Worm (Caenorhabditis elegans) whole organism, L4 larva: ENCODE results near the gene hot-8.

Experiments used
- fos-1 ChIP-seq: fragments of 150-350 bp; optimal IDR thresholded peaks from 2 replicates; lab custom pipeline; 2014; ENCODE audit warnings: missing biosample characterization, missing genetic modification characterization
- gei-8 ChIP-seq: fragments of 200-800 bp; sonication (Bioruptor generic); optimal IDR thresholded peaks from 2 replicates; lab custom pipeline; 2018; ENCODE audit warnings: mild to moderate bottlenecking, missing genetic modification characterization, missing compliant biosample characterization
- pha-4 ChIP-seq, 2 experiments: fragments of 150-350 bp in 1 of 2; fragments of 200-800 bp in 1 of 2; sonication (Bioruptor generic) in 1 of 2; IDR thresholded peaks in 1 of 2; optimal IDR thresholded peaks in 1 of 2; 2 replicates each; pipeline versions ENCODE4 v1.3.6 to Lab custom; 2014 to 2022; ENCODE audit warnings: missing genetic modification characterization in 2 of 2, missing genetic modification reagents in 2 of 2, missing biosample characterization in 1 of 2, missing compliant biosample characterization in 1 of 2

- no peak for TF ChIP-seq fos-1 (tag; lab: Kevin White, UChicago)
- TF ChIP-seq gei-8 (GFP tag; lab: Kevin White, UChicago) = no peak
- no peak for TF ChIP-seq pha-4 (GFP tag; IDR thresholded peaks at IDR 0.05; lab: Robert Waterston, UW)
- no peak for TF ChIP-seq pha-4 (tag; optimal IDR thresholded peaks at IDR 0.05; lab: Kevin White, UChicago)
Measured at ce11 chrX:1181271-1181958, 1.3 kb downstream of the hot-8 start.
